Worm (Caenorhabditis elegans): ENCODE measurements around the gene F44B9.2.

F44B9.2 gene

ce11 chrIII:7973201-7973767 is 49.0 kb upstream of the F44B9.2 start, which contains the start of the genes eef-1B.1 and aco-2 (continued):
- peak; percentile 90 for TF ChIP-seq lin-11 (tag; optimal IDR thresholded peaks at IDR 0.05)
- peak; percentile 89 for TF ChIP-seq lin-13 (GFP tag; optimal IDR thresholded peaks at IDR 0.05)
- TF ChIP-seq nhr-6 (tag; optimal IDR thresholded peaks at IDR 0.05), result peak; percentile 27

- TF ChIP-seq C34F6.9 (tag; optimal IDR thresholded peaks at IDR 0.05), result peak; percentile 15
- peak; percentile 33 for TF ChIP-seq nhr-21 (tag; optimal IDR thresholded peaks at IDR 0.05)
- peak; percentile 83 for TF ChIP-seq blmp-1 (tag; optimal IDR thresholded peaks at IDR 0.05; ENCODE audit: insufficient read depth)
- peak; percentile 6 for TF ChIP-seq crh-2 (tag; optimal IDR thresholded peaks at IDR 0.05)
- peak; percentile 65 for TF ChIP-seq nhr-129 (tag; optimal IDR thresholded peaks at IDR 0.05)
- no peak for TF ChIP-seq ZK546.5 (tag; optimal IDR thresholded peaks at IDR 0.05)
- TF ChIP-seq ztf-4 (tag; optimal IDR thresholded peaks at IDR 0.05), result peak; percentile 45
- TF ChIP-seq sma-9 (GFP tag; optimal IDR thresholded peaks at IDR 0.05), result peak; percentile 33
- no peak for TF ChIP-seq sma-9 (tag; optimal IDR thresholded peaks at IDR 0.05)
- no peak for TF ChIP-seq R02D3.7 (tag; optimal IDR thresholded peaks at IDR 0.05)
- TF ChIP-seq lsy-2 (tag; optimal IDR thresholded peaks at IDR 0.05), result peak in 1 of 2 experiments; percentile 39
- peak; percentile 57 for TF ChIP-seq ama-1 (optimal IDR thresholded peaks at IDR 0.05)
- peak; percentile 29 for TF ChIP-seq fos-1 (tag; optimal IDR thresholded peaks at IDR 0.05)
- TF ChIP-seq nhr-25 (tag; optimal IDR thresholded peaks at IDR 0.05), result peak; percentile 41
- TF ChIP-seq elt-1 (tag; optimal IDR thresholded peaks at IDR 0.05), result no peak
These were observed 48.2 kb upstream of the F44B9.2 start for ce11 chrIII:7973968-7974607.

- TF ChIP-seq unc-39 (tag; optimal IDR thresholded peaks at IDR 0.05) (no peak), zag-1 (tag; optimal IDR thresholded peaks at IDR 0.05) (no peak), unc-55 (GFP tag; optimal IDR thresholded peaks at IDR 0.05) (no peak), sma-3 (GFP tag; optimal IDR thresholded peaks at IDR 0.05) (peak; percentile 11), crh-2 (tag; optimal IDR thresholded peaks at IDR 0.05) (no peak), peb-1 (tag; optimal IDR thresholded peaks at IDR 0.05) (no peak), lsy-2 (tag; optimal IDR thresholded peaks at IDR 0.05) (no peak), nhr-10 (tag; optimal IDR thresholded peaks at IDR 0.05) (no peak), mdl-1 (tag; optimal IDR thresholded peaks at IDR 0.05) (no peak), lin-13 (GFP tag; optimal IDR thresholded peaks at IDR 0.05) (no peak), blmp-1 (tag; optimal IDR thresholded peaks at IDR 0.05; ENCODE audit: insufficient read depth) (no peak), egl-27 (tag; optimal IDR thresholded peaks at IDR 0.05) (no peak), fos-1 (tag; optimal IDR thresholded peaks at IDR 0.05) (no peak), sma-9 (GFP tag; optimal IDR thresholded peaks at IDR 0.05) (peak; percentile 7), sma-9 (tag; optimal IDR thresholded peaks at IDR 0.05) (no peak), ztf-11 (tag; optimal IDR thresholded peaks at IDR 0.05) (no peak), nhr-21 (tag; optimal IDR thresholded peaks at IDR 0.05) (peak; percentile 45), ceh-16 (tag; optimal IDR thresholded peaks at IDR 0.05) (no peak), mbf-1 (tag; optimal IDR thresholded peaks at IDR 0.05) (no peak), nhr-237 (tag; optimal IDR thresholded peaks at IDR 0.05) (no peak), elt-3 (tag; optimal IDR thresholded peaks at IDR 0.05) (no peak), ama-1 (optimal IDR thresholded peaks at IDR 0.05) (peak; percentile 24), unc-62 (GFP tag; optimal IDR thresholded peaks at IDR 0.05) (no peak), aly-2 (tag; optimal IDR thresholded peaks at IDR 0.05) (no peak), snpc-4 (tag; optimal IDR thresholded peaks at IDR 0.05) (no peak), ztf-4 (tag; optimal IDR thresholded peaks at IDR 0.05) (no peak), C34F6.9 (tag; optimal IDR thresholded peaks at IDR 0.05) (no peak), Y55F3AM.14 (GFP tag; optimal IDR thresholded peaks at IDR 0.05) (no peak), ceh-82 (tag; optimal IDR thresholded peaks at IDR 0.05) (no peak), F13H6.1 (tag; optimal IDR thresholded peaks at IDR 0.05) (peak; percentile 26), lin-39 (tag; optimal IDR thresholded peaks at IDR 0.05) (no peak), nhr-12 (tag; optimal IDR thresholded peaks at IDR 0.05) (no peak), nhr-6 (tag; optimal IDR thresholded peaks at IDR 0.05) (no peak), nhr-11 (tag; optimal IDR thresholded peaks at IDR 0.05) (no peak), gmeb-1 (tag; optimal IDR thresholded peaks at IDR 0.05) (no peak), ztf-1 (GFP tag; conservative IDR thresholded peaks at IDR 0.05) (no peak), dmd-4 (tag; optimal IDR thresholded peaks at IDR 0.05) (no peak), nhr-129 (tag; optimal IDR thresholded peaks at IDR 0.05) (no peak), nhr-77 (tag; optimal IDR thresholded peaks at IDR 0.05) (no peak), ZK546.5 (tag; optimal IDR thresholded peaks at IDR 0.05) (no peak), sem-4 (tag; optimal IDR thresholded peaks at IDR 0.05) (no peak), elt-1 (tag; optimal IDR thresholded peaks at IDR 0.05) (no peak), alr-1 (tag; optimal IDR thresholded peaks at IDR 0.05) (no peak), nhr-25 (tag; optimal IDR thresholded peaks at IDR 0.05) (no peak)
These were observed 45.0 kb upstream of the F44B9.2 start for ce11 chrIII:7977224-7977623.

Measured in whole organism, L2 larva.